Worm (Caenorhabditis elegans) whole organism, late embryonic: ENCODE data around the gene mct-5.

Experiments
- F13H6.1 ChIP-seq: sonication (generic microtip); optimal IDR thresholded peaks from 2 replicates; lab custom pipeline; 2016; ENCODE audit warnings: missing genetic modification characterization, missing compliant biosample characterization
- K02D7.2 ChIP-seq: sonication (generic microtip); optimal IDR thresholded peaks from 2 replicates; lab custom pipeline; 2017; ENCODE audit warnings: mild to moderate bottlenecking, missing genetic modification characterization, missing compliant biosample characterization
- Y22D7AL.16 ChIP-seq: sonication (generic microtip); optimal IDR thresholded peaks from 2 replicates; lab custom pipeline; 2016; ENCODE audit warnings: missing genetic modification characterization, missing compliant biosample characterization
- ahr-1 ChIP-seq: sonication (generic microtip); optimal IDR thresholded peaks from 2 replicates; lab custom pipeline; 2016; ENCODE audit warnings: missing genetic modification characterization, missing compliant biosample characterization
- ama-1 ChIP-seq: fragments of 150-350 bp; optimal IDR thresholded peaks from 2 replicates; lab custom pipeline; 2014
- ceh-19 ChIP-seq: fragments of 200-800 bp; sonication (Bioruptor generic); optimal IDR thresholded peaks from 2 replicates; lab custom pipeline; 2018; ENCODE audit warnings: mild to moderate bottlenecking, missing genetic modification characterization, missing compliant biosample characterization
- ceh-22 ChIP-seq: sonication (generic microtip); optimal IDR thresholded peaks from 2 replicates; lab custom pipeline; 2017; ENCODE audit warnings: missing biosample characterization, missing genetic modification characterization
- ceh-30 ChIP-seq: fragments of 150-350 bp; optimal IDR thresholded peaks from 2 replicates; lab custom pipeline; 2014; ENCODE audit warnings: missing biosample characterization, missing genetic modification characterization
- ceh-31 ChIP-seq: sonication (generic microtip); optimal IDR thresholded peaks from 2 replicates; lab custom pipeline; 2016; ENCODE audit warnings: missing genetic modification characterization, missing compliant biosample characterization
- ceh-34 ChIP-seq: sonication (generic microtip); optimal IDR thresholded peaks from 2 replicates; lab custom pipeline; 2016; ENCODE audit warnings: mild to moderate bottlenecking, missing genetic modification characterization, missing compliant biosample characterization
- ceh-45 ChIP-seq: fragments of 200-800 bp; sonication (Bioruptor generic); IDR thresholded peaks from 2 replicates; pipeline ENCODE4 v1.3.6; 2022; ENCODE audit warnings: missing genetic modification reagents, missing genetic modification characterization, missing compliant biosample characterization
- ceh-9 ChIP-seq: sonication (generic microtip); optimal IDR thresholded peaks from 2 replicates; lab custom pipeline; 2016; ENCODE audit warnings: mild to moderate bottlenecking, missing genetic modification characterization, inconsistent platforms, missing compliant biosample characterization
- che-1 ChIP-seq: sonication (generic microtip); optimal IDR thresholded peaks from 2 replicates; lab custom pipeline; 2016; ENCODE audit warnings: mild to moderate bottlenecking, missing genetic modification characterization, missing compliant biosample characterization
- dmd-4 ChIP-seq: sonication (generic microtip); optimal IDR thresholded peaks from 2 replicates; lab custom pipeline; 2016; ENCODE audit warnings: borderline replicate concordance, missing genetic modification characterization, missing compliant biosample characterization
- dve-1 ChIP-seq: sonication (generic microtip); optimal IDR thresholded peaks from 2 replicates; lab custom pipeline; 2017; ENCODE audit warnings: antibody characterized with exemption, mild to moderate bottlenecking, missing genetic modification characterization, missing compliant biosample characterization
- elt-4 ChIP-seq: sonication (generic microtip); optimal IDR thresholded peaks from 2 replicates; lab custom pipeline; 2016; ENCODE audit warnings: missing genetic modification characterization, missing compliant biosample characterization
- ets-4 ChIP-seq: sonication (generic microtip); optimal IDR thresholded peaks from 2 replicates; lab custom pipeline; 2016; ENCODE audit warnings: missing genetic modification characterization, missing compliant biosample characterization
- fax-1 ChIP-seq: sonication (generic microtip); optimal IDR thresholded peaks from 2 replicates; lab custom pipeline; 2016; ENCODE audit warnings: missing genotype, missing genetic modification characterization, missing compliant biosample characterization
- fkh-6 ChIP-seq: sonication (generic microtip); optimal IDR thresholded peaks from 2 replicates; lab custom pipeline; 2016; ENCODE audit warnings: missing genetic modification characterization, missing compliant biosample characterization
- gmeb-2 ChIP-seq: sonication (generic microtip); optimal IDR thresholded peaks from 2 replicates; lab custom pipeline; 2016; ENCODE audit warnings: missing genetic modification characterization, inconsistent platforms, missing compliant biosample characterization
- hlh-15 ChIP-seq: sonication (generic microtip); optimal IDR thresholded peaks from 2 replicates; lab custom pipeline; 2016; ENCODE audit warnings: missing genetic modification characterization, missing compliant biosample characterization
- hlh-30 ChIP-seq: sonication (generic microtip); optimal IDR thresholded peaks from 2 replicates; lab custom pipeline; 2017; ENCODE audit warnings: antibody characterized with exemption, missing genetic modification characterization, missing compliant biosample characterization; ENCODE audit not compliant: insufficient read depth
- hlh-8 ChIP-seq: sonication (generic microtip); optimal IDR thresholded peaks from 2 replicates; lab custom pipeline; 2016; ENCODE audit warnings: missing genotype, missing genetic modification characterization, missing compliant biosample characterization
- lim-6 ChIP-seq: sonication (generic microtip); optimal IDR thresholded peaks from 2 replicates; lab custom pipeline; 2016; ENCODE audit warnings: missing genetic modification characterization, missing compliant biosample characterization
- madf-2 ChIP-seq: sonication (generic microtip); optimal IDR thresholded peaks from 2 replicates; lab custom pipeline; 2017; ENCODE audit warnings: missing genetic modification characterization, missing compliant biosample characterization
- nhr-11 ChIP-seq: fragments of 150-350 bp; optimal IDR thresholded peaks from 2 replicates; lab custom pipeline; 2014; ENCODE audit warnings: missing biosample characterization, missing genetic modification characterization
- pag-3 ChIP-seq: sonication (generic microtip); optimal IDR thresholded peaks from 2 replicates; lab custom pipeline; 2016; ENCODE audit warnings: missing compliant biosample characterization, missing genetic modification characterization, borderline replicate concordance
- pax-1 ChIP-seq: fragments of 150-350 bp; optimal IDR thresholded peaks from 2 replicates; lab custom pipeline; 2014; ENCODE audit warnings: missing biosample characterization, missing genetic modification characterization
- pha-2 ChIP-seq: sonication (generic microtip); optimal IDR thresholded peaks from 2 replicates; lab custom pipeline; 2017; ENCODE audit warnings: mild to moderate bottlenecking, missing genetic modification characterization, missing compliant biosample characterization
- pros-1 ChIP-seq: fragments of 150-350 bp; optimal IDR thresholded peaks from 2 replicates; lab custom pipeline; 2014; ENCODE audit warnings: missing biosample characterization, missing genetic modification reagents, missing genetic modification characterization
- ref-2 ChIP-seq: sonication (generic microtip); optimal IDR thresholded peaks from 2 replicates; lab custom pipeline; 2016; ENCODE audit warnings: missing genetic modification characterization, missing compliant biosample characterization
- rnt-1 ChIP-seq: sonication (generic microtip); optimal IDR thresholded peaks from 2 replicates; lab custom pipeline; 2016; ENCODE audit warnings: missing genetic modification characterization, missing compliant biosample characterization
- sdc-2 ChIP-seq: sonication (generic microtip); optimal IDR thresholded peaks from 2 replicates; lab custom pipeline; 2016; ENCODE audit warnings: missing genotype, missing genetic modification characterization, missing compliant biosample characterization
- sox-2 ChIP-seq: fragments of 200-800 bp; sonication (Bioruptor generic); IDR thresholded peaks from 2 replicates; pipeline ENCODE4 v1.3.6; 2022; ENCODE audit warnings: missing genetic modification reagents, missing genetic modification characterization, missing compliant biosample characterization
- syd-9 ChIP-seq: sonication (generic microtip); optimal IDR thresholded peaks from 2 replicates; lab custom pipeline; 2016; ENCODE audit warnings: mild to moderate bottlenecking, missing genetic modification characterization, moderate library complexity, missing compliant biosample characterization
- tbx-2 ChIP-seq: sonication (generic microtip); optimal IDR thresholded peaks from 2 replicates; lab custom pipeline; 2016; ENCODE audit warnings: missing genetic modification characterization, missing compliant biosample characterization
- tbx-7 ChIP-seq: sonication (generic microtip); optimal IDR thresholded peaks from 2 replicates; lab custom pipeline; 2016; ENCODE audit warnings: missing genotype, missing genetic modification characterization, missing compliant biosample characterization
- unc-42 ChIP-seq: sonication (generic microtip); optimal IDR thresholded peaks from 2 replicates; lab custom pipeline; 2016; ENCODE audit warnings: missing genotype, missing genetic modification characterization, missing compliant biosample characterization
- unc-55 ChIP-seq: sonication (generic microtip); optimal IDR thresholded peaks from 2 replicates; lab custom pipeline; 2017; ENCODE audit warnings: missing biosample characterization, missing genetic modification reagents, missing genetic modification characterization
- unc-86 ChIP-seq: sonication (generic microtip); optimal IDR thresholded peaks from 2 replicates; lab custom pipeline; 2016; ENCODE audit warnings: missing genetic modification characterization, missing compliant biosample characterization

The mct-5 gene

ce11 chrII:7103111-7103510 lies 4.7 kb upstream of the mct-5 start:
- TF ChIP-seq pag-3 (tag; lab: Kevin White, UChicago) = no peak
- no peak for TF ChIP-seq F13H6.1 (tag; lab: Kevin White, UChicago)
- no peak for TF ChIP-seq ceh-9
- no peak for TF ChIP-seq pax-1 (tag; lab: Kevin White, UChicago)
- no peak for TF ChIP-seq pros-1 (tag; lab: Kevin White, UChicago)
- TF ChIP-seq unc-42 (tag; lab: Kevin White, UChicago) = no peak
- no peak for TF ChIP-seq lim-6 (tag; lab: Kevin White, UChicago)
- TF ChIP-seq dmd-4 (tag; lab: Kevin White, UChicago) = no peak
- no peak for TF ChIP-seq dve-1 (tag; lab: Kevin White, UChicago)
- TF ChIP-seq fax-1 (tag; lab: Kevin White, UChicago) = no peak
- TF ChIP-seq ahr-1 (tag; lab: Kevin White, UChicago) = no peak
- TF ChIP-seq tbx-7 = no peak

ce11 chrII:7102288-7102687 lies 3.9 kb upstream of the mct-5 start:
- TF ChIP-seq unc-55 (GFP tag; lab: Kevin White, UChicago) (no peak), unc-42 (tag; lab: Kevin White, UChicago) (no peak), sdc-2 (tag; lab: Kevin White, UChicago) (no peak), hlh-15 (tag; lab: Kevin White, UChicago) (no peak)
- TF ChIP-seq, all 69 proteins: peak for 0

ce11 chrII:7100838-7101237 lies 2.4 kb upstream of the mct-5 start, which contains the start of gene mmaa-1:
Gene mmaa-1 (minus strand): TSS chrII:7101165.
- TF ChIP-seq ceh-22 (tag; lab: Kevin White, UChicago) (no peak), syd-9 (tag; lab: Kevin White, UChicago) (no peak), fkh-6 (no peak), sdc-2 (tag; lab: Kevin White, UChicago) (no peak), madf-2 (no peak), Y22D7AL.16 (tag; lab: Kevin White, UChicago) (no peak), ceh-19 (GFP tag; lab: Kevin White, UChicago) (no peak), tbx-2 (tag; lab: Kevin White, UChicago) (no peak), ets-4 (tag; lab: Kevin White, UChicago) (no peak), gmeb-2 (tag; lab: Kevin White, UChicago) (no peak), pha-2 (tag; lab: Kevin White, UChicago) (no peak), pros-1 (tag; lab: Kevin White, UChicago) (no peak), ceh-34 (tag; lab: Kevin White, UChicago) (no peak), nhr-11 (tag; lab: Kevin White, UChicago) (no peak)

- TF ChIP-seq unc-86 (tag; lab: Kevin White, UChicago) = no peak
- TF ChIP-seq hlh-30 = no peak
- no peak for TF ChIP-seq ama-1
- TF ChIP-seq unc-42 (tag; lab: Kevin White, UChicago) = no peak
- no peak for TF ChIP-seq fax-1 (tag; lab: Kevin White, UChicago)
- no peak for TF ChIP-seq dmd-4 (tag; lab: Kevin White, UChicago)
- TF ChIP-seq K02D7.2 (tag; lab: Kevin White, UChicago) = no peak
Measured at ce11 chrII:7099231-7099630, 838 bp upstream of the mct-5 start.

- TF ChIP-seq ceh-31 (tag; lab: Kevin White, UChicago) = no peak
- TF ChIP-seq dve-1 (tag; lab: Kevin White, UChicago) = no peak
- TF ChIP-seq ceh-45 (GFP tag; lab: Robert Waterston, UW) = no peak
- TF ChIP-seq ref-2 (tag; lab: Kevin White, UChicago) = no peak
- no peak for TF ChIP-seq che-1
- TF ChIP-seq ceh-30 = no peak
- TF ChIP-seq fkh-6 = no peak
- TF ChIP-seq nhr-11 (tag; lab: Kevin White, UChicago) = no peak
- TF ChIP-seq elt-4 (tag; lab: Kevin White, UChicago) = no peak
- TF ChIP-seq sox-2 (GFP tag; lab: Robert Waterston, UW) = no peak
- no peak for TF ChIP-seq tbx-2 (tag; lab: Kevin White, UChicago)
- TF ChIP-seq hlh-8 = no peak
- TF ChIP-seq rnt-1 (tag; lab: Kevin White, UChicago) = no peak
Measured at ce11 chrII:7095970-7096369, 2.4 kb downstream of the mct-5 start.
